Comparison of ENCODE assay signal across 1 worm cellular context in the genomic region with DNA sequence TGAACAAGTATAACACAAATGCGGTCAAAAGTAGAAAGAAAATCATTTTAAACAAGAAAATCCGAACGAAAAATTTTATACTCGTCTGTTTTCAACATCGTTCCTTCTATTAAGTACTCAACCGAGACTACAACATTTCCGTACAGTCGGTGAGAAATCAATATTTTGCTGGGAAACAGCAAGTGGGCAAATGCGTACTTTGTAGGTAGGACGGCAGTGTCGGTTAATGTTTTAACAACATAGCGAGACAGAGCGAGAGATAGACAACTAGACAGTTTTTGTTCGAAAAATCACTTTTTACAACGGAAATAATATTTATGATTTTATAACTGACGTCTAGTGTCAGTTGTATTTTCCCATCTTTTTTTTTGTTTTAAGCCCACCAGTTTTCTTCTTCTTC.
TF ChIP-seq lines count a peak whose summit lies in the region.

cyp-33A1 (minus strand) TSS at position 72 of the 400 bp plus-strand sequence.

TF ChIP-seq in whole organism, L1 larva, 84 proteins besides CTCF, POLR2A, EP300 and RAD21 (continued from another document):
- peak; percentile 50 for TF ChIP-seq blmp-1 (tag; optimal IDR thresholded peaks at IDR 0.05; lab: Kevin White, UChicago)
- peak; percentile 38 for TF ChIP-seq nhr-71 (tag; optimal IDR thresholded peaks at IDR 0.05; lab: Kevin White, UChicago)
- TF ChIP-seq alr-1 (tag; optimal IDR thresholded peaks at IDR 0.05; lab: Kevin White, UChicago; ENCODE audit: borderline replicate concordance) = no peak
- TF ChIP-seq ceh-8 (GFP tag; optimal IDR thresholded peaks at IDR 0.05; lab: Kevin White, UChicago) = no peak
- peak in 1 of 6 experiments; percentile 64 for TF ChIP-seq elt-3 (tag; optimal IDR thresholded peaks at IDR 0.05; lab: Kevin White, UChicago)
- TF ChIP-seq unc-62 (GFP tag; optimal IDR thresholded peaks at IDR 0.05; lab: Kevin White, UChicago) = no peak
- TF ChIP-seq rnt-1 (tag; optimal IDR thresholded peaks at IDR 0.05; lab: Kevin White, UChicago) = no peak
- no peak for TF ChIP-seq fkh-10 (GFP tag; optimal IDR thresholded peaks at IDR 0.05; lab: Kevin White, UChicago)
- TF ChIP-seq sox-4 (tag; optimal IDR thresholded peaks at IDR 0.05; lab: Kevin White, UChicago) = no peak
- no peak for TF ChIP-seq lin-15B (tag; optimal IDR thresholded peaks at IDR 0.05; lab: Kevin White, UChicago)
- no peak for TF ChIP-seq tlp-1 (tag; optimal IDR thresholded peaks at IDR 0.05; lab: Kevin White, UChicago)
- TF ChIP-seq efl-3 (GFP tag; optimal IDR thresholded peaks at IDR 0.05; lab: Kevin White, UChicago) = no peak
- no peak for TF ChIP-seq jun-1 (tag; optimal IDR thresholded peaks at IDR 0.05; lab: Kevin White, UChicago)
TF ChIP-seq in whole organism, L1 larva: peak in this region for 9.
